Worm (Caenorhabditis elegans) whole organism, L3 larva: ENCODE data around the gene C09H10.4.
A peak's percentile ranks its signal among the peaks of the same experiment; 100 is the strongest.

Experiments used
- R02D3.7 ChIP-seq: fragments of 150-350 bp; optimal IDR thresholded peaks from 2 replicates; lab custom pipeline; 2014; ENCODE audit warnings: missing biosample characterization, missing genetic modification characterization
- ZK546.5 ChIP-seq: sonication (generic microtip); optimal IDR thresholded peaks from 2 replicates; lab custom pipeline; 2017; ENCODE audit warnings: missing biosample characterization, missing genetic modification characterization
- aly-2 ChIP-seq: fragments of 150-350 bp; optimal IDR thresholded peaks from 2 replicates; lab custom pipeline; 2014; ENCODE audit warnings: missing biosample characterization, missing genetic modification characterization
- ama-1 ChIP-seq: fragments of 150-350 bp; optimal IDR thresholded peaks from 2 replicates; lab custom pipeline; 2018
- ceh-16 ChIP-seq: sonication (generic microtip); optimal IDR thresholded peaks from 2 replicates; lab custom pipeline; 2017; ENCODE audit warnings: missing biosample characterization, missing genetic modification characterization
- ceh-28 ChIP-seq: fragments of 150-350 bp; optimal IDR thresholded peaks from 2 replicates; lab custom pipeline; 2014; ENCODE audit warnings: missing biosample characterization, missing genetic modification reagents, missing genetic modification characterization
- ceh-82 ChIP-seq: fragments of 150-350 bp; optimal IDR thresholded peaks from 2 replicates; lab custom pipeline; 2014; ENCODE audit warnings: missing biosample characterization, missing genetic modification characterization
- egl-5 ChIP-seq: fragments of 150-350 bp; optimal IDR thresholded peaks from 2 replicates; lab custom pipeline; 2017; ENCODE audit warnings: missing biosample characterization, missing genetic modification reagents, missing genetic modification characterization, inconsistent platforms
- elt-2 ChIP-seq: sonication (generic microtip); optimal IDR thresholded peaks from 2 replicates; lab custom pipeline; 2016; ENCODE audit warnings: missing genetic modification reagents, mild to moderate bottlenecking, missing genetic modification characterization, missing compliant biosample characterization
- fkh-10 ChIP-seq: sonication (generic microtip); optimal IDR thresholded peaks from 2 replicates; lab custom pipeline; 2017; ENCODE audit warnings: missing biosample characterization, missing genetic modification reagents, missing genetic modification characterization
- fkh-2 ChIP-seq: fragments of 150-350 bp; optimal IDR thresholded peaks from 2 replicates; lab custom pipeline; 2014; ENCODE audit warnings: missing biosample characterization, missing genetic modification reagents, missing genetic modification characterization
- fos-1 ChIP-seq: fragments of 150-350 bp; optimal IDR thresholded peaks from 2 replicates; lab custom pipeline; 2014; ENCODE audit warnings: missing biosample characterization, missing genetic modification characterization
- lin-15B ChIP-seq: fragments of 150-350 bp; optimal IDR thresholded peaks from 2 replicates; lab custom pipeline; 2014; ENCODE audit warnings: missing biosample characterization, missing genetic modification characterization
- lsy-12 ChIP-seq: sonication (generic microtip); optimal IDR thresholded peaks from 2 replicates; lab custom pipeline; 2016; ENCODE audit warnings: mild to moderate bottlenecking, missing genetic modification characterization, missing compliant biosample characterization
- mdl-1 ChIP-seq: fragments of 150-350 bp; optimal IDR thresholded peaks from 2 replicates; lab custom pipeline; 2014; ENCODE audit warnings: missing biosample characterization, missing genetic modification characterization
- nfya-1 ChIP-seq: sonication (generic microtip); optimal IDR thresholded peaks from 2 replicates; lab custom pipeline; 2017; ENCODE audit warnings: missing genetic modification characterization, mild to moderate bottlenecking, missing compliant biosample characterization, antibody characterized with exemption, moderate library complexity; ENCODE audit not compliant: insufficient read depth
- nhr-11 ChIP-seq: fragments of 150-350 bp; optimal IDR thresholded peaks from 2 replicates; lab custom pipeline; 2014; ENCODE audit warnings: missing biosample characterization, missing genetic modification characterization
- nhr-237 ChIP-seq: fragments of 150-350 bp; optimal IDR thresholded peaks from 2 replicates; lab custom pipeline; 2014; ENCODE audit warnings: missing biosample characterization, missing genetic modification characterization
- nhr-25 ChIP-seq: sonication (generic microtip); optimal IDR thresholded peaks from 2 replicates; lab custom pipeline; 2017; ENCODE audit warnings: missing biosample characterization, missing genetic modification characterization
- nhr-43 ChIP-seq: sonication (generic microtip); optimal IDR thresholded peaks from 2 replicates; lab custom pipeline; 2016; ENCODE audit warnings: mild to moderate bottlenecking, missing genetic modification characterization, missing compliant biosample characterization; ENCODE audit not compliant: poor library complexity, severe bottlenecking
- nhr-67 ChIP-seq: fragments of 150-350 bp; optimal IDR thresholded peaks from 2 replicates; lab custom pipeline; 2014; ENCODE audit warnings: missing biosample characterization, missing genetic modification characterization
- nhr-76 ChIP-seq: fragments of 150-350 bp; sonication (generic microtip); optimal IDR thresholded peaks from 5 replicates; lab custom pipeline; 2014; ENCODE audit warnings: missing biosample characterization, missing genetic modification characterization
- nhr-77 ChIP-seq: fragments of 150-350 bp; optimal IDR thresholded peaks from 2 replicates; lab custom pipeline; 2014; ENCODE audit warnings: missing biosample characterization, missing genetic modification characterization
- pha-4 ChIP-seq: fragments of 150-350 bp; optimal IDR thresholded peaks from 2 replicates; lab custom pipeline; 2014; ENCODE audit warnings: missing biosample characterization, missing genetic modification reagents, missing genetic modification characterization
- sea-2 ChIP-seq: fragments of 150-350 bp; sonication (generic microtip); optimal IDR thresholded peaks from 4 replicates; lab custom pipeline; 2014; ENCODE audit warnings: missing biosample characterization, missing genetic modification reagents, missing genetic modification characterization
- tbx-2 ChIP-seq: sonication (generic microtip); optimal IDR thresholded peaks from 2 replicates; lab custom pipeline; 2016; ENCODE audit warnings: mild to moderate bottlenecking, missing genetic modification characterization, missing compliant biosample characterization
- unc-39 ChIP-seq: sonication (generic microtip); optimal IDR thresholded peaks from 4 replicates; lab custom pipeline; 2017; ENCODE audit warnings: missing biosample characterization, missing genetic modification characterization
- unc-62 ChIP-seq: fragments of 150-350 bp; sonication (generic microtip); optimal IDR thresholded peaks from 4 replicates; lab custom pipeline; 2014; ENCODE audit warnings: missing biosample characterization, missing genetic modification reagents, missing genetic modification characterization
- zag-1 ChIP-seq: fragments of 150-350 bp; optimal IDR thresholded peaks from 2 replicates; lab custom pipeline; 2014; ENCODE audit warnings: missing biosample characterization, missing genetic modification characterization
- ztf-11 ChIP-seq: fragments of 150-350 bp; optimal IDR thresholded peaks from 2 replicates; lab custom pipeline; 2014; ENCODE audit warnings: missing biosample characterization, missing genetic modification characterization

The C09H10.4 gene

ce11 chrII:11134828-11135227 lies 34.9 kb downstream of the C09H10.4 start, which contains the start of gene F40F8.5:
TSS of gene F40F8.5 (minus strand) at chrII:11134928.
- TF ChIP-seq sea-2 (GFP tag; lab: Kevin White, UChicago) (no peak), nhr-11 (tag; lab: Kevin White, UChicago) (no peak), zag-1 (no peak)

- TF ChIP-seq lsy-12 (no peak), lin-15B (tag; lab: Kevin White, UChicago) (no peak), ceh-16 (tag; lab: Kevin White, UChicago) (no peak), pha-4 (peak; percentile 32), mdl-1 (no peak), nfya-1 (peak; percentile 44), egl-5 (tag; lab: Kevin White, UChicago) (peak; percentile 49), elt-2 (tag; lab: Kevin White, UChicago) (peak; percentile 39), ztf-11 (tag; lab: Kevin White, UChicago) (no peak), nhr-67 (no peak), fos-1 (tag; lab: Kevin White, UChicago) (no peak), ceh-28 (tag; lab: Kevin White, UChicago) (no peak), zag-1 (no peak)
Measured at ce11 chrII:11135773-11136172, 35.8 kb downstream of the C09H10.4 start.

ce11 chrII:11140140-11140539 lies 40.2 kb downstream of the C09H10.4 start, which contains the start of gene F40F8.4:
TSS of gene F40F8.4 (minus strand) at chrII:11140240.
- TF ChIP-seq zag-1 (no peak), tbx-2 (tag; lab: Kevin White, UChicago) (no peak), R02D3.7 (tag; lab: Kevin White, UChicago) (no peak), lsy-12 (no peak), unc-62 (GFP tag; lab: Kevin White, UChicago) (no peak), fkh-2 (no peak), ama-1 (lab: Kevin White, UChicago) (no peak), nhr-67 (no peak), nhr-43 (tag; lab: Kevin White, UChicago) (no peak)

ce11 chrII:11142571-11142970 lies 42.6 kb downstream of the C09H10.4 start, which contains the start of gene arrd-6:
TSS of gene arrd-6 (plus strand) at chrII:11142739.
- TF ChIP-seq zag-1 (no peak), nhr-77 (tag; lab: Kevin White, UChicago) (no peak), nhr-76 (tag; lab: Kevin White, UChicago) (no peak), unc-39 (tag; lab: Kevin White, UChicago) (no peak), nhr-25 (tag; lab: Kevin White, UChicago) (no peak), aly-2 (tag; lab: Kevin White, UChicago) (no peak), unc-62 (GFP tag; lab: Kevin White, UChicago) (no peak), fkh-10 (GFP tag; lab: Kevin White, UChicago) (no peak), ZK546.5 (tag; lab: Kevin White, UChicago) (no peak), fkh-2 (no peak), ceh-82 (tag; lab: Kevin White, UChicago) (no peak), lin-15B (tag; lab: Kevin White, UChicago) (no peak), fos-1 (tag; lab: Kevin White, UChicago) (no peak), ama-1 (lab: Kevin White, UChicago) (no peak), ceh-28 (tag; lab: Kevin White, UChicago) (no peak), nhr-237 (tag; lab: Kevin White, UChicago) (no peak), sea-2 (GFP tag; lab: Kevin White, UChicago) (no peak), nhr-67 (no peak), lsy-12 (no peak)
